Fruit fly (Drosophila melanogaster) whole organism, prepupa: Measurements from ENCODE around the gene lwr.
A peak's percentile ranks its signal among the peaks of the same experiment; 100 is the strongest.

Experiments used
- CG3032 ChIP-seq: fragments of 200-800 bp; optimal IDR thresholded peaks from 2 replicates; lab custom pipeline; 2019; ENCODE audit warnings: missing biosample characterization, mild to moderate bottlenecking, missing genetic modification characterization, moderate library complexity
- CG31627 ChIP-seq: fragments of 200-800 bp; sonication (Bioruptor generic); optimal IDR thresholded peaks from 3 replicates; lab custom pipeline; 2016; ENCODE audit warnings: missing biosample characterization, missing genetic modification characterization
- CG34406 ChIP-seq: fragments of 200-800 bp; sonication (Bioruptor generic); optimal IDR thresholded peaks from 3 replicates; lab custom pipeline; 2016; ENCODE audit warnings: missing biosample characterization, missing genetic modification characterization
- CG6276 ChIP-seq: fragments of 200-800 bp; sonication (Bioruptor generic); optimal IDR thresholded peaks from 2 replicates; lab custom pipeline; 2017; ENCODE audit warnings: missing biosample characterization, mild to moderate bottlenecking, missing genetic modification characterization
- CG8319 ChIP-seq: fragments of 200-800 bp; sonication (Bioruptor generic); optimal IDR thresholded peaks from 3 replicates; lab custom pipeline; 2016; ENCODE audit warnings: missing biosample characterization, missing genetic modification characterization
- Gug ChIP-seq: fragments of 200-800 bp; sonication (Bioruptor generic); IDR thresholded peaks from 2 replicates; pipeline ENCODE4 v1.3.6; 2022; ENCODE audit warnings: missing biosample characterization, missing genetic modification characterization
- Sox102F ChIP-seq: fragments of 200-800 bp; sonication (Bioruptor generic); optimal IDR thresholded peaks from 2 replicates; lab custom pipeline; 2016; ENCODE audit warnings: missing biosample characterization, mild to moderate bottlenecking, missing genetic modification characterization
- spab ChIP-seq: fragments of 200-800 bp; sonication (Bioruptor generic); optimal IDR thresholded peaks from 2 replicates; lab custom pipeline; 2017; ENCODE audit warnings: missing biosample characterization, mild to moderate bottlenecking, missing genetic modification characterization, missing genetic modification reagents
- topi ChIP-seq: fragments of 200-800 bp; sonication (Bioruptor generic); optimal IDR thresholded peaks from 3 replicates; lab custom pipeline; 2016; ENCODE audit warnings: missing biosample characterization, missing genetic modification characterization

DNA sequence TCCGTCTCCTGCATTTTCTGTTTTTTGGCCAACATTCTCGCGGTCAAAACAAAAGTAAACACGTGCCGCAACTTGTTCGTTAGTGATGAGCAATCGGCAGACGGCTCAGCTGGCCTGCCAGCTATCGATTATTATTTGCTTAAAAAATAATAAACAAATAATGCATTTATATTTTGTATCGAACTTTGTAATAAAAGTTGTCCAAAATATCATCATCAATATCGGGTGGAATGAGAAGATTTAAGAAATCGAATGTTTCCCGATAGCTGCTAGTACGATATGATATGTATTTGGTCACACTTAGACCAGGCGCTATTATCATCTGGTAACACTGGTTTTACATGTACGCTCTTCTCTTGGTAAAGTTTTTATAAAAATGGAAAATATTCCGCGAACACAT lies 25.6 kb upstream of the lwr start, which contains the start of the genes Nle and Sf3b1:
- TF ChIP-seq CG31627 (GFP tag; lab: Kevin White, UChicago) (peak; percentile 39), CG8319 (GFP tag; lab: Kevin White, UChicago) (no peak), CG34406 (GFP tag; lab: Kevin White, UChicago) (no peak), spab (GFP tag; lab: Kevin White, UChicago) (no peak), Sox102F (GFP tag; lab: Kevin White, UChicago) (no peak), CG6276 (GFP tag; lab: Kevin White, UChicago) (no peak), CG3032 (tag; lab: Kevin White, UChicago) (peak; percentile 61), Gug (GFP tag; lab: Robert Waterston, UW) (no peak), topi (GFP tag; lab: Kevin White, UChicago) (no peak)
